Fruit fly (Drosophila melanogaster) whole organism, embryonic: ENCODE measurements around the gene CG10947.

Experiments used
- C15 ChIP-seq: fragments of 200-800 bp; sonication (Bioruptor generic); IDR thresholded peaks from 3 replicates; pipeline ENCODE4 v1.3.6; 2022; ENCODE audit warnings: missing biosample characterization, missing genetic modification characterization
- CG10366 ChIP-seq: fragments of 200-800 bp; sonication (Bioruptor generic); IDR thresholded peaks from 2 replicates; pipeline ENCODE4 v1.3.6; 2022; ENCODE audit warnings: missing biosample characterization, missing genetic modification characterization
- CG13123 ChIP-seq: fragments of 200-800 bp; sonication (Bioruptor generic); optimal IDR thresholded peaks from 2 replicates; lab custom pipeline; 2016; ENCODE audit warnings: missing biosample characterization, missing genetic modification characterization
- CG14050 ChIP-seq: fragments of 200-800 bp; sonication (Bioruptor generic); IDR thresholded peaks from 3 replicates; pipeline ENCODE4 v1.3.6; 2022; ENCODE audit warnings: missing biosample characterization, missing genetic modification characterization
- CG15696 ChIP-seq: fragments of 200-800 bp; sonication (Bioruptor generic); optimal IDR thresholded peaks from 2 replicates; lab custom pipeline; 2019; ENCODE audit warnings: missing biosample characterization, mild to moderate bottlenecking, missing genetic modification characterization, moderate library complexity
- CG1602 ChIP-seq: fragments of 200-800 bp; sonication (Bioruptor generic); optimal IDR thresholded peaks from 3 replicates; lab custom pipeline; 2016; ENCODE audit warnings: missing biosample characterization, missing genetic modification characterization
- CG17385 ChIP-seq: fragments of 200-800 bp; sonication (Bioruptor generic); optimal IDR thresholded peaks from 3 replicates; lab custom pipeline; 2018; ENCODE audit warnings: missing biosample characterization, mild to moderate bottlenecking, missing genetic modification characterization
- CG1832 ChIP-seq: fragments of 200-800 bp; sonication (Bioruptor generic); optimal IDR thresholded peaks from 2 replicates; lab custom pipeline; 2017; ENCODE audit warnings: missing biosample characterization, mild to moderate bottlenecking, missing genetic modification characterization, inconsistent platforms
- CG18476 ChIP-seq: fragments of 200-800 bp; sonication (Bioruptor generic); optimal IDR thresholded peaks from 2 replicates; lab custom pipeline; 2016; ENCODE audit warnings: missing biosample characterization, mild to moderate bottlenecking, missing genetic modification characterization
- CG18764 ChIP-seq: fragments of 200-800 bp; sonication (Bioruptor generic); optimal IDR thresholded peaks from 3 replicates; lab custom pipeline; 2016; ENCODE audit warnings: missing biosample characterization, missing genetic modification characterization
- CG2712 ChIP-seq: fragments of 200-800 bp; optimal IDR thresholded peaks from 3 replicates; lab custom pipeline; 2019; ENCODE audit warnings: missing biosample characterization, mild to moderate bottlenecking, missing genetic modification characterization, moderate library complexity
- CG2889 ChIP-seq: fragments of 200-800 bp; sonication (Bioruptor generic); IDR thresholded peaks from 3 replicates; pipeline ENCODE4 v1.3.6; 2022; ENCODE audit warnings: missing biosample characterization, missing genetic modification characterization
- CG5953 ChIP-seq: fragments of 200-800 bp; sonication (Bioruptor generic); IDR thresholded peaks from 2 replicates; pipeline ENCODE4 v1.3.6; 2022; ENCODE audit warnings: missing biosample characterization, missing genetic modification characterization
- CG6654 ChIP-seq: fragments of 200-800 bp; sonication (Bioruptor generic); optimal IDR thresholded peaks from 2 replicates; lab custom pipeline; 2017; ENCODE audit warnings: missing biosample characterization, mild to moderate bottlenecking, missing genetic modification characterization
- CG7372 ChIP-seq: fragments of 200-800 bp; sonication (Bioruptor generic); IDR thresholded peaks from 2 replicates; pipeline ENCODE4 v1.3.6; 2022; ENCODE audit warnings: missing biosample characterization, missing genetic modification characterization
- CG7963 ChIP-seq: fragments of 200-800 bp; sonication (Bioruptor generic); IDR thresholded peaks from 3 replicates; pipeline ENCODE4 v1.3.6; 2022; ENCODE audit warnings: missing biosample characterization, missing genetic modification characterization; ENCODE audit not compliant: partially characterized antibody
- CG8089 ChIP-seq: fragments of 200-800 bp; sonication (Bioruptor generic); optimal IDR thresholded peaks from 3 replicates; lab custom pipeline; 2016; ENCODE audit warnings: missing biosample characterization, missing genetic modification characterization
- CG8765 ChIP-seq: fragments of 200-800 bp; sonication (Bioruptor generic); IDR thresholded peaks from 2 replicates; pipeline ENCODE4 v1.3.6; 2022; ENCODE audit warnings: missing biosample characterization, missing genetic modification characterization
- CG9727 ChIP-seq: fragments of 200-800 bp; sonication (Bioruptor generic); optimal IDR thresholded peaks from 3 replicates; lab custom pipeline; 2017; ENCODE audit warnings: missing biosample characterization, mild to moderate bottlenecking, missing genetic modification characterization
- CoRest ChIP-seq: fragments of 200-800 bp; sonication (Bioruptor generic); optimal IDR thresholded peaks from 3 replicates; lab custom pipeline; 2018; ENCODE audit warnings: missing biosample characterization, mild to moderate bottlenecking, missing genetic modification characterization, moderate library complexity
- D ChIP-seq, 2 experiments: fragments of 200-800 bp in 1 of 2; fragments of >200 bp in 1 of 2; sonication (Bioruptor generic) in 1 of 2; optimal IDR thresholded peaks; 2 replicates in 1 of 2; 3 replicates in 1 of 2; lab custom pipeline; 2017; ENCODE audit warnings: mild to moderate bottlenecking in 1 of 2, missing biosample characterization in 1 of 2, missing genetic modification characterization in 1 of 2, missing genetic modification reagents in 1 of 2
- HHEX ChIP-seq: fragments of 200-800 bp; sonication (Bioruptor generic); optimal IDR thresholded peaks from 3 replicates; lab custom pipeline; 2017; ENCODE audit warnings: missing biosample characterization, mild to moderate bottlenecking, missing genetic modification characterization, missing genetic modification reagents
- Hr39 ChIP-seq: fragments of >200 bp; optimal IDR thresholded peaks from 2 replicates; lab custom pipeline; 2017
- Jarid2 ChIP-seq: fragments of 200-800 bp; sonication (Bioruptor generic); optimal IDR thresholded peaks from 3 replicates; lab custom pipeline; 2017; ENCODE audit warnings: mild to moderate bottlenecking, missing biosample characterization, missing genetic modification reagents, missing genetic modification characterization
- Optix ChIP-seq: fragments of 200-800 bp; sonication (Bioruptor generic); IDR thresholded peaks from 3 replicates; pipeline ENCODE4 v1.3.6; 2022; ENCODE audit warnings: missing biosample characterization, missing genetic modification characterization
- PHDP ChIP-seq: fragments of 200-800 bp; sonication (Bioruptor generic); optimal IDR thresholded peaks from 3 replicates; lab custom pipeline; 2018; ENCODE audit warnings: missing biosample characterization, mild to moderate bottlenecking, missing genetic modification characterization, moderate library complexity
- Rfx ChIP-seq: fragments of 200-800 bp; sonication (Bioruptor generic); IDR thresholded peaks from 2 replicates; pipeline ENCODE4 v1.3.6; 2022; ENCODE audit warnings: missing biosample characterization, missing genetic modification characterization
- az2 ChIP-seq: fragments of 200-800 bp; sonication (Bioruptor generic); optimal IDR thresholded peaks from 3 replicates; lab custom pipeline; 2016; ENCODE audit warnings: missing biosample characterization, missing genetic modification characterization
- bowl ChIP-seq: fragments of 200-800 bp; sonication (Bioruptor generic); IDR thresholded peaks from 2 replicates; pipeline ENCODE4 v1.3.6; 2022; ENCODE audit warnings: missing biosample characterization, missing genetic modification characterization
- crol ChIP-seq: fragments of 200-800 bp; sonication (Bioruptor generic); IDR thresholded peaks from 2 replicates; pipeline ENCODE4 v1.3.6; 2022; ENCODE audit warnings: missing biosample characterization, missing genetic modification characterization
- disco-r ChIP-seq: fragments of 200-800 bp; sonication (Bioruptor generic); optimal IDR thresholded peaks from 2 replicates; lab custom pipeline; 2016; ENCODE audit warnings: missing biosample characterization, missing genetic modification characterization
- en ChIP-seq: fragments of 200-800 bp; sonication (Bioruptor generic); optimal IDR thresholded peaks from 2 replicates; lab custom pipeline; 2016; ENCODE audit warnings: missing biosample characterization, missing genetic modification characterization
- esg ChIP-seq: fragments of 200-800 bp; sonication (Bioruptor generic); conservative IDR thresholded peaks from 2 replicates; pipeline ENCODE4 v1.3.6; 2022; ENCODE audit warnings: missing biosample characterization, missing genetic modification characterization
- exex ChIP-seq: fragments of 200-800 bp; sonication (Bioruptor generic); optimal IDR thresholded peaks from 4 replicates; lab custom pipeline; 2018; ENCODE audit warnings: missing biosample characterization, mild to moderate bottlenecking, missing genetic modification characterization, moderate library complexity
- fd3F ChIP-seq: fragments of 200-800 bp; sonication (Bioruptor generic); optimal IDR thresholded peaks from 2 replicates; lab custom pipeline; 2018; ENCODE audit warnings: missing biosample characterization, mild to moderate bottlenecking, missing genetic modification characterization, moderate library complexity
- ftz-f1 ChIP-seq: fragments of 200-800 bp; sonication (Bioruptor generic); optimal IDR thresholded peaks from 2 replicates; lab custom pipeline; 2016; ENCODE audit warnings: missing biosample characterization, missing genetic modification characterization
- gt ChIP-seq: fragments of 200-800 bp; sonication (Bioruptor generic); IDR thresholded peaks from 2 replicates; pipeline ENCODE4 v1.3.6; 2022; ENCODE audit warnings: missing biosample characterization, missing genetic modification characterization
- ham ChIP-seq: fragments of 200-800 bp; sonication (Bioruptor generic); IDR thresholded peaks from 2 replicates; pipeline ENCODE4 v1.3.6; 2022; ENCODE audit warnings: missing biosample characterization, missing genetic modification characterization
- ind ChIP-seq: fragments of 200-800 bp; sonication (Bioruptor generic); optimal IDR thresholded peaks from 3 replicates; lab custom pipeline; 2016; ENCODE audit warnings: missing biosample characterization, missing genetic modification characterization
- lilli ChIP-seq: fragments of 200-800 bp; sonication (Bioruptor generic); optimal IDR thresholded peaks from 3 replicates; lab custom pipeline; 2016; ENCODE audit warnings: missing biosample characterization, missing genetic modification characterization
- pfk ChIP-seq: fragments of 200-800 bp; sonication (Bioruptor generic); optimal IDR thresholded peaks from 2 replicates; lab custom pipeline; 2018; ENCODE audit warnings: missing biosample characterization, mild to moderate bottlenecking, missing genetic modification characterization, moderate library complexity
- pho ChIP-seq: fragments of 200-800 bp; sonication (Bioruptor generic); optimal IDR thresholded peaks from 2 replicates; lab custom pipeline; 2016; ENCODE audit warnings: missing biosample characterization, missing genetic modification characterization
- pum ChIP-seq: fragments of 200-800 bp; sonication (Bioruptor generic); optimal IDR thresholded peaks from 2 replicates; lab custom pipeline; 2016; ENCODE audit warnings: missing biosample characterization, missing genetic modification characterization
- sisA ChIP-seq: fragments of 200-800 bp; sonication (Bioruptor generic); IDR thresholded peaks from 2 replicates; pipeline ENCODE4 v1.3.6; 2022; ENCODE audit warnings: missing biosample characterization, missing genetic modification characterization
- slou ChIP-seq: fragments of 200-800 bp; sonication (Bioruptor generic); optimal IDR thresholded peaks from 3 replicates; lab custom pipeline; 2016; ENCODE audit warnings: missing biosample characterization, missing genetic modification characterization
- sob ChIP-seq: fragments of 200-800 bp; sonication (Bioruptor generic); IDR thresholded peaks from 2 replicates; pipeline ENCODE4 v1.3.6; 2022; ENCODE audit warnings: missing biosample characterization, missing genetic modification characterization
- stwl ChIP-seq: fragments of 200-800 bp; sonication (Bioruptor generic); optimal IDR thresholded peaks from 3 replicates; lab custom pipeline; 2018; ENCODE audit warnings: missing biosample characterization, mild to moderate bottlenecking, missing genetic modification characterization, moderate library complexity
- trh ChIP-seq: fragments of 200-800 bp; sonication (Bioruptor generic); optimal IDR thresholded peaks from 2 replicates; lab custom pipeline; 2016; ENCODE audit warnings: missing biosample characterization, missing genetic modification characterization
- ttk ChIP-seq: fragments of 200-800 bp; sonication (Bioruptor generic); IDR thresholded peaks from 2 replicates; pipeline ENCODE4 v2.1.2; 2022; ENCODE audit warnings: missing biosample characterization, missing genetic modification characterization
- wor ChIP-seq: fragments of 200-800 bp; sonication (Bioruptor generic); IDR thresholded peaks from 2 replicates; pipeline ENCODE4 v1.3.6; 2022; ENCODE audit warnings: missing biosample characterization, missing genetic modification characterization

CG10947 gene

dm6 chr2L:20349671-20350539 lies 64.7 kb downstream of the CG10947 start, which contains the start of the genes La and RtGEF (continued):
- TF ChIP-seq stwl (tag; lab: Kevin White, UChicago): peak; percentile 20
- TF ChIP-seq pfk (GFP tag; lab: Kevin White, UChicago): no peak
- peak; percentile 69 for TF ChIP-seq Rfx
- TF ChIP-seq disco-r (GFP tag; lab: Kevin White, UChicago): peak; percentile 55
- no peak for TF ChIP-seq CG18764 (GFP tag; lab: Kevin White, UChicago)
- no peak for TF ChIP-seq CG1832 (GFP tag; lab: Kevin White, UChicago)
- TF ChIP-seq lilli (GFP tag; lab: Kevin White, UChicago): peak; percentile 78
- no peak for TF ChIP-seq D (optimal IDR thresholded peaks at IDR 0.05; lab: Kevin White, UChicago)
- TF ChIP-seq D (GFP tag; optimal IDR thresholded peaks at IDR 0.05; lab: Kevin White, UChicago): no peak
- TF ChIP-seq crol (GFP tag; lab: Robert Waterston, UW): no peak
- no peak for TF ChIP-seq ham (GFP tag; lab: Robert Waterston, UW)
- no peak for TF ChIP-seq esg (GFP tag; lab: Robert Waterston, UW)
- TF ChIP-seq CG5953 (GFP tag; lab: Robert Waterston, UW): no peak
- TF ChIP-seq az2 (GFP tag; lab: Kevin White, UChicago): peak; percentile 40
- peak; percentile 23 for TF ChIP-seq ftz-f1 (GFP tag; lab: Kevin White, UChicago)
- TF ChIP-seq HHEX (GFP tag; lab: Kevin White, UChicago): no peak
- peak; percentile 60 for TF ChIP-seq CG9727 (GFP tag; lab: Kevin White, UChicago)
- TF ChIP-seq CG1602: peak; percentile 47
- TF ChIP-seq CG7963: peak; percentile 93
- TF ChIP-seq en (GFP tag; lab: Kevin White, UChicago): no peak
- no peak for TF ChIP-seq C15 (GFP tag; lab: Robert Waterston, UW)
- no peak for TF ChIP-seq wor (GFP tag; lab: Robert Waterston, UW)
- TF ChIP-seq gt (GFP tag; lab: Robert Waterston, UW): no peak
- peak; percentile 71 for TF ChIP-seq CoRest (tag; lab: Kevin White, UChicago)
- TF ChIP-seq Optix (GFP tag; lab: Robert Waterston, UW): 0 out of 3 replicates have a peak, but pooled peaks have one; percentile 18
- TF ChIP-seq trh (GFP tag; lab: Kevin White, UChicago): peak; percentile 43
- peak; percentile 17 for TF ChIP-seq CG17385 (GFP tag; lab: Kevin White, UChicago)
- no peak for TF ChIP-seq CG7372 (GFP tag; lab: Robert Waterston, UW)
- TF ChIP-seq CG2712: peak; percentile 51
- no peak for TF ChIP-seq CG13123
- TF ChIP-seq exex (tag; lab: Kevin White, UChicago): peak; percentile 14
- TF ChIP-seq ttk (GFP tag; lab: Robert Waterston, UW): no peak
- no peak for TF ChIP-seq CG6654 (GFP tag; lab: Kevin White, UChicago)
- TF ChIP-seq CG2889: peak; percentile 44; the same call in 1 of the 3 replicates
- no peak for TF ChIP-seq bowl (GFP tag; lab: Robert Waterston, UW)
- TF ChIP-seq pum (GFP tag; lab: Kevin White, UChicago): peak; percentile 69
- peak; percentile 22 for TF ChIP-seq CG8089
- no peak for TF ChIP-seq CG14050 (GFP tag; lab: Robert Waterston, UW)
- TF ChIP-seq Jarid2 (GFP tag; lab: Kevin White, UChicago): no peak
- peak; percentile 4 for TF ChIP-seq PHDP (tag; lab: Kevin White, UChicago)
- TF ChIP-seq CG18476 (GFP tag; lab: Kevin White, UChicago): peak; percentile 61
- peak; percentile 46 for TF ChIP-seq slou (GFP tag; lab: Kevin White, UChicago)
- TF ChIP-seq CG10366 (GFP tag; lab: Robert Waterston, UW): no peak
- TF ChIP-seq pho (GFP tag; lab: Kevin White, UChicago): peak; percentile 74
- TF ChIP-seq CG8765 (GFP tag; lab: Robert Waterston, UW): no peak
- peak; percentile 27; the same call in 1 of the 2 replicates for TF ChIP-seq sob (GFP tag; lab: Robert Waterston, UW)
- TF ChIP-seq CG15696 (tag; lab: Kevin White, UChicago): no peak
- TF ChIP-seq fd3F (GFP tag; lab: Kevin White, UChicago): no peak
- peak; percentile 62 for TF ChIP-seq ind (GFP tag; lab: Kevin White, UChicago)
- no peak for TF ChIP-seq Hr39 (lab: Kevin White, UChicago)
- TF ChIP-seq sisA: 0 out of 2 replicates have a peak, but pooled peaks have one; percentile 3
